Worm (Caenorhabditis elegans) whole organism, L4/young adult: ENCODE results near the gene nspe-1.

ENCODE experiments used
- W03F9.2 ChIP-seq: fragments of 150-350 bp; optimal IDR thresholded peaks from 2 replicates; lab custom pipeline; 2014; ENCODE audit warnings: missing biosample characterization, missing genetic modification characterization
- dao-5 ChIP-seq: sonication (generic microtip); optimal IDR thresholded peaks from 2 replicates; lab custom pipeline; 2016; ENCODE audit warnings: missing genotype, missing genetic modification characterization, moderate library complexity, missing compliant biosample characterization
- him-1 ChIP-seq: sonication (generic microtip); optimal IDR thresholded peaks from 2 replicates; lab custom pipeline; 2016; ENCODE audit warnings: missing genotype, missing genetic modification reagents, missing genetic modification characterization, missing compliant biosample characterization

DNA sequence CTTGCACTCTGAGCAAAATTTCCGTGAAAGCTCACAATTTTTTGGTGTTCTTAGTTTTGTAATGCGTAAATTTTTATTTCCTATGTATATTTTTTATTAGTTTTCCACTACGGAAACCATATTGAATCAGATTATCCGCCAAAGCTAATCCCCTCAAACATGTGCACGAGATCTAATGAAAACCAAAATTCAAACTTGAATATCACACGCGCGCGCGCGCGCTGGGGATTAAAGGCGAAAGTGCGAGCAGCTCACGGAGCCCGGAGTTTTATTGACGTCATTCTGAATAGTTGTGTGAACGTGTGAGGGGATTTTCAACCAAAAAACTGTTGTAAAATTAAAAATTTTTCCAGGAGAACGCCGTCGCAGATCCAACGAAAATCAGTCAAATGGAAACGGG, 48.2 kb upstream of the nspe-1 start:
- TF ChIP-seq him-1 (tag; lab: Kevin White, UChicago): no peak
- TF ChIP-seq dao-5 (tag; lab: Kevin White, UChicago): no peak
- no peak for TF ChIP-seq W03F9.2
